Worm (Caenorhabditis elegans) whole organism, L4/young adult: ENCODE results near the gene C26B9.7.

Source experiments
- dao-5 ChIP-seq: sonication (generic microtip); optimal IDR thresholded peaks from 2 replicates; lab custom pipeline; 2016; ENCODE audit warnings: missing genotype, missing genetic modification characterization, moderate library complexity, missing compliant biosample characterization
- him-1 ChIP-seq: sonication (generic microtip); optimal IDR thresholded peaks from 2 replicates; lab custom pipeline; 2016; ENCODE audit warnings: missing genotype, missing genetic modification reagents, missing genetic modification characterization, missing compliant biosample characterization

ce11 chrX:5309622-5310021, 32.5 kb upstream of the C26B9.7 start:
- TF ChIP-seq dao-5 (tag; lab: Kevin White, UChicago) (no peak), him-1 (tag; lab: Kevin White, UChicago) (no peak)
